Worm (Caenorhabditis elegans) whole organism, L3 larva: ENCODE data around the gene grp-1.

Experiments used
- R02D3.7 ChIP-seq: fragments of 150-350 bp; optimal IDR thresholded peaks from 2 replicates; lab custom pipeline; 2014; ENCODE audit warnings: missing biosample characterization, missing genetic modification characterization
- ceh-16 ChIP-seq: sonication (generic microtip); optimal IDR thresholded peaks from 2 replicates; lab custom pipeline; 2017; ENCODE audit warnings: missing biosample characterization, missing genetic modification characterization
- egl-27 ChIP-seq: sonication (generic microtip); optimal IDR thresholded peaks from 4 replicates; lab custom pipeline; 2017; ENCODE audit warnings: missing biosample characterization, missing genetic modification reagents, missing genetic modification characterization
- egl-5 ChIP-seq: fragments of 150-350 bp; optimal IDR thresholded peaks from 2 replicates; lab custom pipeline; 2017; ENCODE audit warnings: missing biosample characterization, missing genetic modification reagents, missing genetic modification characterization, inconsistent platforms
- elt-1 ChIP-seq: fragments of 150-350 bp; optimal IDR thresholded peaks from 2 replicates; lab custom pipeline; 2014; ENCODE audit warnings: missing biosample characterization, missing genetic modification characterization
- elt-2 ChIP-seq: sonication (generic microtip); optimal IDR thresholded peaks from 2 replicates; lab custom pipeline; 2016; ENCODE audit warnings: missing genetic modification reagents, mild to moderate bottlenecking, missing genetic modification characterization, missing compliant biosample characterization
- elt-3 ChIP-seq, 3 experiments: fragments of 150-350 bp in 1 of 3; sonication (generic microtip) in 2 of 3; optimal IDR thresholded peaks; 2 replicates in 2 of 3; 4 replicates in 1 of 3; lab custom pipeline; 2014 to 2017; ENCODE audit warnings: missing biosample characterization in 3 of 3, missing genetic modification characterization in 3 of 3
- eor-1 ChIP-seq, 2 experiments: fragments of 150-350 bp; optimal IDR thresholded peaks; 2 replicates each; lab custom pipeline; 2014 to 2018; ENCODE audit warnings: missing biosample characterization in 2 of 2, missing genetic modification characterization in 2 of 2
- fkh-2 ChIP-seq: fragments of 150-350 bp; optimal IDR thresholded peaks from 2 replicates; lab custom pipeline; 2014; ENCODE audit warnings: missing biosample characterization, missing genetic modification reagents, missing genetic modification characterization
- hmg-11 ChIP-seq: sonication (generic microtip); optimal IDR thresholded peaks from 2 replicates; lab custom pipeline; 2016; ENCODE audit warnings: missing genetic modification characterization, missing compliant biosample characterization
- jun-1 ChIP-seq: fragments of 150-350 bp; optimal IDR thresholded peaks from 2 replicates; lab custom pipeline; 2014; ENCODE audit warnings: missing biosample characterization, missing genetic modification reagents, missing genetic modification characterization
- lin-15B ChIP-seq: fragments of 150-350 bp; optimal IDR thresholded peaks from 2 replicates; lab custom pipeline; 2014; ENCODE audit warnings: missing biosample characterization, missing genetic modification characterization
- lin-39 ChIP-seq: fragments of 150-350 bp; optimal IDR thresholded peaks from 2 replicates; lab custom pipeline; 2018; ENCODE audit warnings: missing biosample characterization, missing genetic modification reagents, missing genetic modification characterization
- lsy-12 ChIP-seq: sonication (generic microtip); optimal IDR thresholded peaks from 2 replicates; lab custom pipeline; 2016; ENCODE audit warnings: mild to moderate bottlenecking, missing genetic modification characterization, missing compliant biosample characterization
- mdl-1 ChIP-seq: fragments of 150-350 bp; optimal IDR thresholded peaks from 2 replicates; lab custom pipeline; 2014; ENCODE audit warnings: missing biosample characterization, missing genetic modification characterization
- nfya-1 ChIP-seq: sonication (generic microtip); optimal IDR thresholded peaks from 2 replicates; lab custom pipeline; 2017; ENCODE audit warnings: missing genetic modification characterization, mild to moderate bottlenecking, missing compliant biosample characterization, antibody characterized with exemption, moderate library complexity; ENCODE audit not compliant: insufficient read depth
- nhr-12 ChIP-seq: fragments of 150-350 bp; optimal IDR thresholded peaks from 2 replicates; lab custom pipeline; 2014; ENCODE audit warnings: missing biosample characterization, missing genetic modification characterization
- nhr-23 ChIP-seq: fragments of 150-350 bp; optimal IDR thresholded peaks from 2 replicates; lab custom pipeline; 2014; ENCODE audit warnings: missing biosample characterization, missing genetic modification reagents, missing genetic modification characterization
- nhr-237 ChIP-seq: fragments of 150-350 bp; optimal IDR thresholded peaks from 2 replicates; lab custom pipeline; 2014; ENCODE audit warnings: missing biosample characterization, missing genetic modification characterization
- nhr-28 ChIP-seq: fragments of 150-350 bp; optimal IDR thresholded peaks from 2 replicates; lab custom pipeline; 2014; ENCODE audit warnings: missing biosample characterization, missing genetic modification characterization
- nhr-43 ChIP-seq: sonication (generic microtip); optimal IDR thresholded peaks from 2 replicates; lab custom pipeline; 2016; ENCODE audit warnings: mild to moderate bottlenecking, missing genetic modification characterization, missing compliant biosample characterization; ENCODE audit not compliant: poor library complexity, severe bottlenecking
- nhr-67 ChIP-seq: fragments of 150-350 bp; optimal IDR thresholded peaks from 2 replicates; lab custom pipeline; 2014; ENCODE audit warnings: missing biosample characterization, missing genetic modification characterization
- nhr-76 ChIP-seq: fragments of 150-350 bp; sonication (generic microtip); optimal IDR thresholded peaks from 5 replicates; lab custom pipeline; 2014; ENCODE audit warnings: missing biosample characterization, missing genetic modification characterization
- nhr-77 ChIP-seq: fragments of 150-350 bp; optimal IDR thresholded peaks from 2 replicates; lab custom pipeline; 2014; ENCODE audit warnings: missing biosample characterization, missing genetic modification characterization
- pqm-1 ChIP-seq: fragments of 150-350 bp; optimal IDR thresholded peaks from 2 replicates; lab custom pipeline; 2017; ENCODE audit warnings: missing biosample characterization, missing genetic modification characterization, inconsistent platforms
- skn-1 ChIP-seq: fragments of 150-350 bp; optimal IDR thresholded peaks from 2 replicates; lab custom pipeline; 2014; ENCODE audit warnings: missing biosample characterization, missing genetic modification characterization
- snpc-4 ChIP-seq: fragments of 150-350 bp; optimal IDR thresholded peaks from 2 replicates; lab custom pipeline; 2014; ENCODE audit warnings: missing biosample characterization, missing genetic modification characterization
- unc-39 ChIP-seq: sonication (generic microtip); optimal IDR thresholded peaks from 4 replicates; lab custom pipeline; 2017; ENCODE audit warnings: missing biosample characterization, missing genetic modification characterization
- unc-62 ChIP-seq: fragments of 150-350 bp; sonication (generic microtip); optimal IDR thresholded peaks from 4 replicates; lab custom pipeline; 2014; ENCODE audit warnings: missing biosample characterization, missing genetic modification reagents, missing genetic modification characterization
- zag-1 ChIP-seq: fragments of 150-350 bp; optimal IDR thresholded peaks from 2 replicates; lab custom pipeline; 2014; ENCODE audit warnings: missing biosample characterization, missing genetic modification characterization
- ztf-11 ChIP-seq: fragments of 150-350 bp; optimal IDR thresholded peaks from 2 replicates; lab custom pipeline; 2014; ENCODE audit warnings: missing biosample characterization, missing genetic modification characterization
- ztf-4 ChIP-seq: fragments of 150-350 bp; optimal IDR thresholded peaks from 2 replicates; lab custom pipeline; 2014; ENCODE audit warnings: missing biosample characterization, missing genetic modification characterization

Gene grp-1

ce11 chrIII:8045734-8046133 lies 39.8 kb upstream of the grp-1 start, which contains the start of gene K12H4.3:
Gene K12H4.3, plus strand, starts transcription at chrIII:8046034.
- TF ChIP-seq lsy-12 (no peak), nhr-12 (tag; lab: Kevin White, UChicago) (no peak), ceh-16 (tag; lab: Kevin White, UChicago) (no peak), ztf-4 (no peak), nhr-28 (tag; lab: Kevin White, UChicago) (no peak), elt-3 (tag; optimal IDR thresholded peaks at IDR 0.05; lab: Kevin White, UChicago) (no peak), zag-1 (tag; lab: Kevin White, UChicago) (no peak), snpc-4 (tag; lab: Kevin White, UChicago) (no peak), egl-27 (no peak), nhr-43 (tag; lab: Kevin White, UChicago) (no peak), nhr-76 (no peak), nhr-23 (no peak), unc-39 (no peak), lin-39 (tag; lab: Kevin White, UChicago) (no peak), ztf-11 (tag; lab: Kevin White, UChicago) (no peak)

- no peak for TF ChIP-seq R02D3.7
- no peak for TF ChIP-seq nhr-67 (tag; lab: Kevin White, UChicago)
- no peak for TF ChIP-seq unc-62 (GFP tag; lab: Kevin White, UChicago)
- no peak for TF ChIP-seq eor-1 (tag; optimal IDR thresholded peaks at IDR 0.05; lab: Kevin White, UChicago)
Observed at ce11 chrIII:8047412-8047811, 38.1 kb upstream of the grp-1 start, which contains the start of gene K12H4.2. Gene K12H4.2, plus strand, starts transcription at chrIII:8047712.

DNA sequence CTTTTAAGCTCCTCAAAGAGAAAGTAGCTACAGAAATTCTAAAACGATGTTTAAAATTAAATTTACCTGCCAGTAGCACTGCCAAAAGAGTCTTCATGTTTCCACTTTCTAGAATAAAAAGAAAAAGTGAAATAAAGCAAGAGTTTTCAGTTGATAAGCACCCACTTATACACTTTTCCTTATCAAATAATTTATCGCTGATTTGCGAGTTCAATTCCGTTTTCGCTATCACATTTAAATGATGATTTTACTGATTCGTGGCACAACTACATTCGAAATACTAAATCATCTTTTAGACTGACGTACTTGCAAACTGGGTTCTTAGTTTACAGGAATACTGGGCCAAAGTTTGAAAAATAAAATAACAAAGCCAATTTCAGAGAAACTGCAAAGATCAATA lies 34.6 kb upstream of the grp-1 start, which contains the start of gene K12H4.7:
TSS of gene K12H4.7 (minus strand) at position 138 of the 400 bp plus-strand sequence.
- peak; percentile 67 for TF ChIP-seq skn-1 (tag; lab: Kevin White, UChicago)
- TF ChIP-seq pqm-1, result peak; percentile 62
- TF ChIP-seq hmg-11 (tag; lab: Kevin White, UChicago), result no peak
- peak; percentile 91 for TF ChIP-seq elt-2 (tag; lab: Kevin White, UChicago)
- TF ChIP-seq, all 47 proteins: peak for 3

DNA sequence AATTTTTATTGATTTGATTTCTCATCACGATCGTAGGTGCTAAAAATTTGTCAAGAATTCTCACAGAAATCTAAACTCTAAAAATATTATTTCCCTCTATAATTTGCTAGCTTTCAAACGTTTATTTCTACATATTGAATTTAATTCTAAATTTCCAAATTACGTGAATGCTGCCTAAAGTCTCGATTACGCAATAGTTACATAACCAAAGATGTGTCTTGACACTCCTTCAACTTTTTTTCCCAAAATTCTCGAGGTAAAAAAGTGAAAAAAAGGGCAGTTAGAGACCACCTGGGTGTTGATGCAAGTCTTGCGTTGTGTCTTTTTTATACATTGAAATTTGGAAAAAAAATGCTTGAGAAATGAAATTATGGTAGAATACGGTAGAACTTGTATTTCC lies 33.7 kb upstream of the grp-1 start:
- TF ChIP-seq nhr-43 (tag; lab: Kevin White, UChicago) (no peak), elt-2 (tag; lab: Kevin White, UChicago) (no peak), pqm-1 (no peak), nfya-1 (tag; lab: Kevin White, UChicago) (no peak), eor-1 (tag; optimal IDR thresholded peaks at IDR 0.05; lab: Kevin White, UChicago) (no peak), R02D3.7 (no peak), snpc-4 (tag; lab: Kevin White, UChicago) (no peak), ceh-16 (tag; lab: Kevin White, UChicago) (no peak), jun-1 (no peak), mdl-1 (no peak), nhr-77 (tag; lab: Kevin White, UChicago) (no peak), unc-39 (no peak), lin-15B (tag; lab: Kevin White, UChicago) (no peak), elt-1 (tag; lab: Kevin White, UChicago) (no peak)

ce11 chrIII:8061114-8061513 lies 24.4 kb upstream of the grp-1 start:
- TF ChIP-seq fkh-2 (tag; lab: Kevin White, UChicago), result no peak
- no peak for TF ChIP-seq nhr-43 (tag; lab: Kevin White, UChicago)

DNA sequence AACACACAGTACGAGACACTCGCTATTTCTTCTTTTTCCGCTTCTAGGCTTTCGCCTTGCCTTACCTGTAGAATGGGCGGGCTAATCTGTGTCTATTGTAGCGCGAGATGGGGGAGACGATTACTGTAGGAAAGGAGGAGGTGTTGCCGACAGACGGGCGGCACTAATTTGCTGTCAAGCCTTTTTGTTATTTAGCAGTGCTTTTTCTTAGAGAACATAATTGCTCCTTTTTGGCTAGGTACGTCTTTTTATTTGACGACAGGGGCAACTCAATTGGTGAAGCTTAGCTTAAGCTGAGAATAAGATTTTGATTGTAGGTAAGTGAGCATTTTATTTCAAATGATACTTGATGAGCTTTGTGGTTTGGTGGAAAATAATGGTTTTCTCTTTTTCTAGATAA lies 21.8 kb upstream of the grp-1 start:
- no peak for TF ChIP-seq nhr-28 (tag; lab: Kevin White, UChicago)
- no peak for TF ChIP-seq jun-1
- no peak for TF ChIP-seq egl-27
- TF ChIP-seq egl-5, result no peak
- no peak for TF ChIP-seq nhr-237 (tag; lab: Kevin White, UChicago)
- TF ChIP-seq, all 47 proteins: peak for 0
